4 fruit fly cellular contexts compared by ENCODE assay signal in the genomic region with DNA sequence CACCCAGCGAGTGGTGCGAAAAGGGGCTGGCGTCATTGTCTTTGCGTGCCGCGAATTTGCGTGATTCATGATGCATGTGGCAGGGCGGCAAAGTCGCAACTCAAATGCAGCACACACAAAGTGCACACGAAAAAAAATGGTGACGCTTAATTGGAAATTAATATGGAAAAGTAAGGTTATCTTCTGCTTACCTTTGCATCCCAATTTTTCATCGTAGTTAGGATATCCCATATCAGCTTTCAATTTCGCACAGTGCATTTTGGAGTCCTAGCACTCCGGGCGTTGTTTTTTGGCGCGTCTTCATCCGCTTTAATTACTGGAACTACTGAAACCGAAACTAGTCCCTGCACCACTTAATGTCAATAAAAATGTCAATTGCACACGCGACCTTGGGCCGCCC.
TF ChIP-seq lines count a peak whose summit lies in the region.

No protein-coding gene starts in this region.

- TF ChIP-seq CTCF in whole organism, embryonic (GFP tag; optimal IDR thresholded peaks at IDR 0.05; lab: Kevin White, UChicago) = no peak

TF ChIP-seq in whole organism, embryonic, 481 proteins besides CTCF, POLR2A, EP300 and RAD21:
- TF ChIP-seq Med (GFP tag; lab: Kevin White, UChicago) = peak; percentile 53
- TF ChIP-seq ranshi (GFP tag; IDR thresholded peaks at IDR 0.05; lab: Robert Waterston, UW) = 0 out of 2 replicates have a peak, but pooled peaks have one; percentile 37
- peak; percentile 23 for TF ChIP-seq CG2120 (GFP tag; optimal IDR thresholded peaks at IDR 0.05; lab: Kevin White, UChicago)
- TF ChIP-seq zfh1 (GFP tag; IDR thresholded peaks at IDR 0.05; lab: Robert Waterston, UW) = 0 out of 3 replicates have a peak, but pooled peaks have one; percentile 22
- TF ChIP-seq CG11696 (GFP tag; IDR thresholded peaks at IDR 0.05; lab: Robert Waterston, UW) = no peak
- 0 out of 3 replicates have a peak, but pooled peaks have one; percentile 7 for TF ChIP-seq row (GFP tag; IDR thresholded peaks at IDR 0.05; lab: Robert Waterston, UW)
- peak; percentile 11; the same call in 1 of the 3 replicates for TF ChIP-seq ci (GFP tag; IDR thresholded peaks at IDR 0.05; lab: Robert Waterston, UW)
- no peak for TF ChIP-seq prd (optimal IDR thresholded peaks at IDR 0.05; lab: Kevin White, UChicago)
- TF ChIP-seq prd (GFP tag; IDR thresholded peaks at IDR 0.05; lab: Robert Waterston, UW) = 0 out of 3 replicates have a peak, but pooled peaks have one; percentile 21
- no peak for TF ChIP-seq Rfx (GFP tag; IDR thresholded peaks at IDR 0.05; lab: Robert Waterston, UW)
- no peak for TF ChIP-seq da (GFP tag; optimal IDR thresholded peaks at IDR 0.05; lab: Kevin White, UChicago)

TF ChIP-seq in whole organism, prepupa, 60 proteins besides CTCF, POLR2A, EP300 and RAD21 (continues in another document):
- TF ChIP-seq Blimp-1 (GFP tag; optimal IDR thresholded peaks at IDR 0.05; lab: Kevin White, UChicago) (no peak), net (GFP tag; optimal IDR thresholded peaks at IDR 0.05; lab: Kevin White, UChicago) (no peak), salr (GFP tag; optimal IDR thresholded peaks at IDR 0.05; lab: Kevin White, UChicago) (no peak), Lpt (GFP tag; optimal IDR thresholded peaks at IDR 0.05; lab: Kevin White, UChicago) (no peak), fd85E (GFP tag; optimal IDR thresholded peaks at IDR 0.05; lab: Kevin White, UChicago) (no peak), CG6808 (GFP tag; optimal IDR thresholded peaks at IDR 0.05; lab: Kevin White, UChicago) (no peak), Ets21C (GFP tag; optimal IDR thresholded peaks at IDR 0.05; lab: Kevin White, UChicago) (no peak), CG7368 (GFP tag; optimal IDR thresholded peaks at IDR 0.05; lab: Kevin White, UChicago) (no peak), CG31627 (GFP tag; optimal IDR thresholded peaks at IDR 0.05; lab: Kevin White, UChicago) (peak; percentile 23), Sox14 (GFP tag; optimal IDR thresholded peaks at IDR 0.05; lab: Kevin White, UChicago) (peak; percentile 19), OdsH (GFP tag; optimal IDR thresholded peaks at IDR 0.05; lab: Kevin White, UChicago) (peak; percentile 35), Hr39 (GFP tag; optimal IDR thresholded peaks at IDR 0.05; lab: Kevin White, UChicago) (peak; percentile 28), CG16779 (tag; optimal IDR thresholded peaks at IDR 0.05; lab: Kevin White, UChicago) (no peak), CG8632 (GFP tag; optimal IDR thresholded peaks at IDR 0.05; lab: Kevin White, UChicago) (no peak), esn (GFP tag; optimal IDR thresholded peaks at IDR 0.05; lab: Kevin White, UChicago) (no peak), CG11762 (GFP tag; optimal IDR thresholded peaks at IDR 0.05; lab: Kevin White, UChicago; ENCODE audit: insufficient read depth) (no peak), Hr38 (GFP tag; optimal IDR thresholded peaks at IDR 0.05; lab: Kevin White, UChicago) (no peak), CG32006 (GFP tag; optimal IDR thresholded peaks at IDR 0.05; lab: Kevin White, UChicago) (peak; percentile 27), eg (GFP tag; IDR thresholded peaks at IDR 0.05; lab: Robert Waterston, UW) (peak; percentile 59), acj6 (GFP tag; optimal IDR thresholded peaks at IDR 0.05; lab: Kevin White, UChicago) (peak; percentile 1), cyc (GFP tag; optimal IDR thresholded peaks at IDR 0.05; lab: Kevin White, UChicago) (no peak), Smox (GFP tag; optimal IDR thresholded peaks at IDR 0.05; lab: Kevin White, UChicago) (no peak), ss (GFP tag; optimal IDR thresholded peaks at IDR 0.05; lab: Kevin White, UChicago) (no peak), lz (GFP tag; optimal IDR thresholded peaks at IDR 0.05; lab: Kevin White, UChicago) (no peak), pdm3 (GFP tag; optimal IDR thresholded peaks at IDR 0.05; lab: Kevin White, UChicago) (no peak), achi (GFP tag; optimal IDR thresholded peaks at IDR 0.05; lab: Kevin White, UChicago) (no peak)

TF ChIP-seq in whole organism, pupa, 21 proteins besides CTCF, POLR2A, EP300 and RAD21:
- TF ChIP-seq CG9948 (tag; optimal IDR thresholded peaks at IDR 0.05; lab: Kevin White, UChicago) (peak; percentile 4), CG17806 (tag; optimal IDR thresholded peaks at IDR 0.05; lab: Kevin White, UChicago) (peak; percentile 1), CG32121 (GFP tag; IDR thresholded peaks at IDR 0.05; lab: Robert Waterston, UW) (no peak), Ets98B (GFP tag; IDR thresholded peaks at IDR 0.05; lab: Robert Waterston, UW) (peak; percentile 10; the same call in 1 of the 2 replicates), CG4496 (GFP tag; IDR thresholded peaks at IDR 0.05; lab: Robert Waterston, UW) (peak; percentile 73), fd96Ca (GFP tag; IDR thresholded peaks at IDR 0.05; lab: Robert Waterston, UW) (peak; percentile 53; the same call in 1 of the 3 replicates)
TF ChIP-seq in whole organism, pupa: peak in this region for 5.

TF ChIP-seq in whole organism, wandering third instar larva, 38 proteins besides CTCF, POLR2A, EP300 and RAD21:
- TF ChIP-seq foxo (GFP tag; optimal IDR thresholded peaks at IDR 0.05; lab: Kevin White, UChicago) (peak in 1 of 2 experiments; percentile 11), ey (GFP tag; optimal IDR thresholded peaks at IDR 0.05; lab: Kevin White, UChicago) (peak; percentile 10), br (GFP tag; optimal IDR thresholded peaks at IDR 0.05; lab: Kevin White, UChicago) (peak; percentile 11), OdsH (GFP tag; optimal IDR thresholded peaks at IDR 0.05; lab: Kevin White, UChicago) (no peak), fru (GFP tag; optimal IDR thresholded peaks at IDR 0.05; lab: Kevin White, UChicago) (peak; percentile 15)
